ENCODE assay signal across 4 worm cellular contexts in genomic region chrIII:7729534-7730061, ce11.
TF ChIP-seq lines count a peak whose summit lies in the region.

Gene ZK112.4, minus strand, starts transcription at chrIII:7730011.

TF ChIP-seq in whole organism, L2 larva, 48 proteins besides CTCF, POLR2A, EP300 and RAD21 (continues in another document):
- TF ChIP-seq ceh-16 (tag; optimal IDR thresholded peaks at IDR 0.05; lab: Kevin White, UChicago) (no peak), nhr-10 (tag; optimal IDR thresholded peaks at IDR 0.05; lab: Kevin White, UChicago) (no peak), sma-9 (GFP tag; optimal IDR thresholded peaks at IDR 0.05; lab: Kevin White, UChicago) (peak; percentile 8), sma-9 (tag; optimal IDR thresholded peaks at IDR 0.05; lab: Kevin White, UChicago) (no peak), sma-3 (GFP tag; optimal IDR thresholded peaks at IDR 0.05; lab: Kevin White, UChicago) (peak; percentile 42), fos-1 (tag; optimal IDR thresholded peaks at IDR 0.05; lab: Kevin White, UChicago) (peak; percentile 59), lin-13 (GFP tag; optimal IDR thresholded peaks at IDR 0.05; lab: Kevin White, UChicago) (peak; percentile 67), nhr-25 (tag; optimal IDR thresholded peaks at IDR 0.05; lab: Kevin White, UChicago) (peak; percentile 30), ztf-4 (tag; optimal IDR thresholded peaks at IDR 0.05; lab: Kevin White, UChicago) (peak; percentile 82), Y55F3AM.14 (GFP tag; optimal IDR thresholded peaks at IDR 0.05; lab: Kevin White, UChicago) (peak; percentile 17), ZK546.5 (tag; optimal IDR thresholded peaks at IDR 0.05; lab: Kevin White, UChicago) (peak; percentile 11), nhr-12 (tag; optimal IDR thresholded peaks at IDR 0.05; lab: Kevin White, UChicago) (no peak), C34F6.9 (tag; optimal IDR thresholded peaks at IDR 0.05; lab: Kevin White, UChicago) (peak; percentile 73), ceh-82 (tag; optimal IDR thresholded peaks at IDR 0.05; lab: Kevin White, UChicago) (no peak), ama-1 (optimal IDR thresholded peaks at IDR 0.05; lab: Kevin White, UChicago) (peak; percentile 68), unc-55 (GFP tag; optimal IDR thresholded peaks at IDR 0.05; lab: Kevin White, UChicago) (peak; percentile 67), F13H6.1 (tag; optimal IDR thresholded peaks at IDR 0.05; lab: Kevin White, UChicago) (peak; percentile 95), mab-5 (tag; optimal IDR thresholded peaks at IDR 0.05; lab: Kevin White, UChicago) (no peak), gmeb-1 (tag; optimal IDR thresholded peaks at IDR 0.05; lab: Kevin White, UChicago) (peak; percentile 0), zag-1 (tag; optimal IDR thresholded peaks at IDR 0.05; lab: Kevin White, UChicago) (peak; percentile 42), lin-11 (tag; optimal IDR thresholded peaks at IDR 0.05; lab: Kevin White, UChicago) (peak; percentile 13), mdl-1 (tag; optimal IDR thresholded peaks at IDR 0.05; lab: Kevin White, UChicago) (peak; percentile 43 to 46), blmp-1 (tag; optimal IDR thresholded peaks at IDR 0.05; lab: Kevin White, UChicago; ENCODE audit: insufficient read depth) (no peak)

TF ChIP-seq in whole organism, L4 larva, 104 proteins besides CTCF, POLR2A, EP300 and RAD21 (continues in another document):
- TF ChIP-seq duxl-1 (tag; optimal IDR thresholded peaks at IDR 0.05; lab: Kevin White, UChicago; ENCODE audit: poor library complexity): no peak
- no peak; the same call in 1 of the 2 replicates for TF ChIP-seq dmd-6 (GFP tag; IDR thresholded peaks at IDR 0.05; lab: Robert Waterston, UW)
- TF ChIP-seq R02D3.7 (tag; optimal IDR thresholded peaks at IDR 0.05; lab: Kevin White, UChicago): no peak
- TF ChIP-seq nhr-42 (GFP tag; IDR thresholded peaks at IDR 0.05; lab: Robert Waterston, UW): no peak
- no peak for TF ChIP-seq D1046.2 (GFP tag; IDR thresholded peaks at IDR 0.05; lab: Robert Waterston, UW)
- TF ChIP-seq F44E2.7 (GFP tag; IDR thresholded peaks at IDR 0.05; lab: Robert Waterston, UW): no peak
- TF ChIP-seq nhr-25 (tag; optimal IDR thresholded peaks at IDR 0.05; lab: Kevin White, UChicago; ENCODE audit: borderline replicate concordance, insufficient read depth): peak; percentile 62
- TF ChIP-seq nhr-48 (tag; optimal IDR thresholded peaks at IDR 0.05; lab: Kevin White, UChicago): no peak
- TF ChIP-seq Y48G9A.11 (GFP tag; IDR thresholded peaks at IDR 0.05; lab: Robert Waterston, UW): no peak
- TF ChIP-seq gei-8 (GFP tag; optimal IDR thresholded peaks at IDR 0.05; lab: Kevin White, UChicago): no peak
- TF ChIP-seq aly-2 (tag; optimal IDR thresholded peaks at IDR 0.05; lab: Kevin White, UChicago): no peak
- no peak for TF ChIP-seq nhr-41 (GFP tag; IDR thresholded peaks at IDR 0.05; lab: Robert Waterston, UW)
- no peak for TF ChIP-seq sdz-12 (GFP tag; optimal IDR thresholded peaks at IDR 0.05; lab: Kevin White, UChicago)
- TF ChIP-seq mdl-1 (tag; optimal IDR thresholded peaks at IDR 0.05; lab: Kevin White, UChicago): peak; percentile 26 to 57
- no peak for TF ChIP-seq ztf-7 (tag; optimal IDR thresholded peaks at IDR 0.05; lab: Kevin White, UChicago)
- no peak for TF ChIP-seq ceh-28 (tag; optimal IDR thresholded peaks at IDR 0.05; lab: Kevin White, UChicago)
- TF ChIP-seq dmd-8 (GFP tag; IDR thresholded peaks at IDR 0.05; lab: Robert Waterston, UW): no peak
- no peak for TF ChIP-seq tag-97 (GFP tag; IDR thresholded peaks at IDR 0.05; lab: Robert Waterston, UW)
- no peak for TF ChIP-seq Y75B8A.6 (GFP tag; IDR thresholded peaks at IDR 0.05; lab: Robert Waterston, UW)
- 0 out of 2 replicates have a peak, but pooled peaks have one; percentile 21 for TF ChIP-seq madf-9 (GFP tag; conservative IDR thresholded peaks at IDR 0.05; lab: Robert Waterston, UW)
- TF ChIP-seq zip-2 (tag; optimal IDR thresholded peaks at IDR 0.05; lab: Kevin White, UChicago): no peak
- peak; percentile 81 for TF ChIP-seq fkh-10 (GFP tag; optimal IDR thresholded peaks at IDR 0.05; lab: Kevin White, UChicago)
- TF ChIP-seq lin-38 (GFP tag; IDR thresholded peaks at IDR 0.05; lab: Robert Waterston, UW): peak; percentile 32; the same call in 1 of the 2 replicates
- TF ChIP-seq unc-39 (tag; optimal IDR thresholded peaks at IDR 0.05; lab: Kevin White, UChicago): no peak

TF ChIP-seq in whole organism, late embryonic, 69 proteins besides CTCF, POLR2A, EP300 and RAD21 (continues in another document):
- TF ChIP-seq hlh-15 (tag; optimal IDR thresholded peaks at IDR 0.05; lab: Kevin White, UChicago) (no peak), ama-1 (optimal IDR thresholded peaks at IDR 0.05; lab: Kevin White, UChicago) (no peak), hlh-30 (tag; optimal IDR thresholded peaks at IDR 0.05; lab: Kevin White, UChicago; ENCODE audit: insufficient read depth) (peak; percentile 16), C08G9.2 (tag; optimal IDR thresholded peaks at IDR 0.05; lab: Kevin White, UChicago) (peak; percentile 53), nfya-1 (tag; optimal IDR thresholded peaks at IDR 0.05; lab: Kevin White, UChicago) (peak; percentile 54), ztf-16 (tag; optimal IDR thresholded peaks at IDR 0.05; lab: Kevin White, UChicago) (no peak), sox-2 (GFP tag; IDR thresholded peaks at IDR 0.05; lab: Robert Waterston, UW) (no peak), nhr-232 (tag; optimal IDR thresholded peaks at IDR 0.05; lab: Kevin White, UChicago) (no peak), C38D4.7 (GFP tag; optimal IDR thresholded peaks at IDR 0.05; lab: Kevin White, UChicago) (peak; percentile 20), ceh-18 (tag; optimal IDR thresholded peaks at IDR 0.05; lab: Kevin White, UChicago) (peak; percentile 93), npax-4 (tag; optimal IDR thresholded peaks at IDR 0.05; lab: Kevin White, UChicago) (no peak), fkh-6 (tag; optimal IDR thresholded peaks at IDR 0.05; lab: Kevin White, UChicago) (no peak), unc-42 (tag; optimal IDR thresholded peaks at IDR 0.05; lab: Kevin White, UChicago) (peak; percentile 31), hlh-8 (tag; optimal IDR thresholded peaks at IDR 0.05; lab: Kevin White, UChicago) (peak; percentile 19), ahr-1 (tag; optimal IDR thresholded peaks at IDR 0.05; lab: Kevin White, UChicago) (no peak), pat-9 (tag; optimal IDR thresholded peaks at IDR 0.05; lab: Kevin White, UChicago) (peak; percentile 2), ceh-31 (tag; optimal IDR thresholded peaks at IDR 0.05; lab: Kevin White, UChicago) (peak; percentile 78), ets-4 (tag; optimal IDR thresholded peaks at IDR 0.05; lab: Kevin White, UChicago) (peak; percentile 68), ceh-9 (tag; optimal IDR thresholded peaks at IDR 0.05; lab: Kevin White, UChicago) (no peak), hlh-13 (GFP tag; optimal IDR thresholded peaks at IDR 0.05; lab: Kevin White, UChicago) (peak; percentile 13), ceh-30 (tag; optimal IDR thresholded peaks at IDR 0.05; lab: Kevin White, UChicago) (peak; percentile 28), tbx-7 (tag; optimal IDR thresholded peaks at IDR 0.05; lab: Kevin White, UChicago) (peak; percentile 6), Y22D7AL.16 (tag; optimal IDR thresholded peaks at IDR 0.05; lab: Kevin White, UChicago) (no peak), ceh-14 (tag; optimal IDR thresholded peaks at IDR 0.05; lab: Kevin White, UChicago) (peak; percentile 58), F13H6.1 (tag; optimal IDR thresholded peaks at IDR 0.05; lab: Kevin White, UChicago) (peak; percentile 77), pqm-1 (tag; optimal IDR thresholded peaks at IDR 0.05; lab: Kevin White, UChicago) (no peak)

TF ChIP-seq in whole organism, mixed stage, embryonic, 35 proteins besides CTCF, POLR2A, EP300 and RAD21:
- TF ChIP-seq mls-2 (tag; optimal IDR thresholded peaks at IDR 0.05; lab: Kevin White, UChicago) (peak; percentile 22), hlh-1 (tag; optimal IDR thresholded peaks at IDR 0.05; lab: Kevin White, UChicago) (peak; percentile 76), nhr-76 (tag; optimal IDR thresholded peaks at IDR 0.05; lab: Kevin White, UChicago) (no peak), unc-62 (GFP tag; optimal IDR thresholded peaks at IDR 0.05; lab: Kevin White, UChicago) (peak; percentile 90), mab-5 (tag; optimal IDR thresholded peaks at IDR 0.05; lab: Kevin White, UChicago) (no peak), unc-39 (tag; optimal IDR thresholded peaks at IDR 0.05; lab: Kevin White, UChicago) (no peak), drap-1 (GFP tag; optimal IDR thresholded peaks at IDR 0.05; lab: Kevin White, UChicago) (peak; percentile 50), ham-2 (GFP tag; optimal IDR thresholded peaks at IDR 0.05; lab: Kevin White, UChicago) (peak; percentile 60), pha-4 (tag; optimal IDR thresholded peaks at IDR 0.05; lab: Kevin White, UChicago) (peak; percentile 66), tbx-8 (GFP tag; optimal IDR thresholded peaks at IDR 0.05; lab: Kevin White, UChicago) (no peak), nhr-237 (tag; optimal IDR thresholded peaks at IDR 0.05; lab: Kevin White, UChicago) (peak; percentile 78), flh-1 (GFP tag; optimal IDR thresholded peaks at IDR 0.05; lab: Kevin White, UChicago) (no peak), cnd-1 (tag; optimal IDR thresholded peaks at IDR 0.05; lab: Kevin White, UChicago) (no peak), lsy-2 (tag; optimal IDR thresholded peaks at IDR 0.05; lab: Kevin White, UChicago) (no peak), unc-120 (tag; optimal IDR thresholded peaks at IDR 0.05; lab: Kevin White, UChicago; ENCODE audit: poor library complexity, severe bottlenecking) (peak; percentile 95), M03D4.4 (tag; optimal IDR thresholded peaks at IDR 0.05; lab: Kevin White, UChicago) (peak; percentile 48), nhr-12 (tag; optimal IDR thresholded peaks at IDR 0.05; lab: Kevin White, UChicago) (no peak), lin-13 (tag; optimal IDR thresholded peaks at IDR 0.05; lab: Kevin White, UChicago) (peak; percentile 4), ces-1 (GFP tag; optimal IDR thresholded peaks at IDR 0.05; lab: Kevin White, UChicago) (peak; percentile 15), ztf-11 (tag; optimal IDR thresholded peaks at IDR 0.05; lab: Kevin White, UChicago) (no peak), bed-3 (GFP tag; optimal IDR thresholded peaks at IDR 0.05; lab: Kevin White, UChicago) (no peak), sptf-1 (tag; optimal IDR thresholded peaks at IDR 0.05; lab: Kevin White, UChicago) (peak; percentile 68), mep-1 (tag; optimal IDR thresholded peaks at IDR 0.05; lab: Kevin White, UChicago) (no peak)
